Fruit fly (Drosophila melanogaster): Measurements from ENCODE around the gene mus201.

DNA sequence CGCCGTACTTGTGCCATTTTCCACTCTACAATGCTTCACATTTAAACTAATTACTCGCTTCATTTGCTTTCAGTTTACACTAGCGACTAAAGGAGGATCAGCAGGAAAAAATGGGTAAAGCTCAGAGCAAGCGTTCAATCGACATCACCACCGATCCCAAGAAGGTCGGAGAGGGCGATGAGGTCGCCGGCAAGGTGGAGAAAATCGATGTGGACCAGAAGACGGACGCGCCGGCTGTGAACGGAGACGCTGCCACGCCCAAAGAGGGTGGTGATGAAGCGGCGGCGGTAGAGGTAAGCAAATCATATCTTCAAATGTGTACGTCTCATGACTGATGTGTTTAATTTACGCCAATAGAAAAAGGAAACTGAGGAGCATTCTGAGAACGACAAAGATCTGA, 11.2 kb upstream of the mus201 start:
- TF ChIP-seq psq (optimal IDR thresholded peaks at IDR 0.05) = no peak
- TF ChIP-seq Dll (optimal IDR thresholded peaks at IDR 0.05) = no peak
- no peak for TF ChIP-seq EcR (GFP tag; optimal IDR thresholded peaks at IDR 0.05)
- TF ChIP-seq CG8478 (optimal IDR thresholded peaks at IDR 0.05) = no peak
